Worm (Caenorhabditis elegans): ENCODE measurements around the gene Y77E11A.7.

DNA sequence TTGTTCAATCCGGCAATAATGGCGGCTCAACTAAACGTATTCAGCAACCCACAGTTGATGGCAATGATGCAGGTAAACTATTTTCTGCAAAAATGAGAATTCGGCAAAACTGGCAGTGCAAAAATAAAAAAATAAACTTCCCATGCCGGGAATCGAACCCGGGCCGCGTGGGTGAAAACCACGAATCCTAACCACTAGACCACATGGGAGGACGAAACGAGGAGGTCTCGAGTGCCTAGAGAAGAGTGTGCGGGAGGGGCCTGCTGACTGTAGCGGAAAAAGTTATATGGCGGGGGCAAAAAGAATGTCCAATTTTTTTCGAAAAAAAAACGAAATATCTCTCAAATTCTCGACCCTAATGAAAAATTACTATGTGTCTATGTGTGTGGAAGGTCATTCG, 31.6 kb downstream of the Y77E11A.7 start:
- TF ChIP-seq flt-1 (GFP tag; IDR thresholded peaks at IDR 0.05) (peak; percentile 91), ztf-23 (GFP tag; IDR thresholded peaks at IDR 0.05) (peak; percentile 87), T22C8.4 (GFP tag; IDR thresholded peaks at IDR 0.05) (peak; percentile 88), tab-1 (GFP tag; IDR thresholded peaks at IDR 0.05) (peak; percentile 88)
